Fruit fly (Drosophila melanogaster) whole organism, adult: ENCODE results near the gene CG13784.

Experiments used
- CG11617 ChIP-seq: fragments of 200-800 bp; sonication (Bioruptor generic); optimal IDR thresholded peaks from 2 replicates; lab custom pipeline; 2017; ENCODE audit warnings: mild to moderate bottlenecking, missing biosample characterization, missing genetic modification reagents, missing genetic modification characterization
- CG12768 ChIP-seq: fragments of 200-800 bp; sonication (Bioruptor generic); optimal IDR thresholded peaks from 2 replicates; lab custom pipeline; 2017; ENCODE audit warnings: missing biosample characterization, missing genetic modification characterization, mild to moderate bottlenecking, moderate library complexity, missing genetic modification reagents
- CG14711 ChIP-seq: fragments of 200-800 bp; sonication (Bioruptor generic); optimal IDR thresholded peaks from 2 replicates; lab custom pipeline; 2018; ENCODE audit warnings: missing biosample characterization, mild to moderate bottlenecking, missing genetic modification characterization, moderate library complexity
- CG33017 ChIP-seq: fragments of 200-800 bp; sonication (Bioruptor generic); optimal IDR thresholded peaks from 2 replicates; lab custom pipeline; 2018; ENCODE audit warnings: missing biosample characterization, mild to moderate bottlenecking, missing genetic modification characterization, moderate library complexity
- CG7045 ChIP-seq: fragments of 200-800 bp; sonication (Bioruptor generic); optimal IDR thresholded peaks from 2 replicates; lab custom pipeline; 2017; ENCODE audit warnings: missing biosample characterization, mild to moderate bottlenecking, missing genetic modification characterization
- CG7101 ChIP-seq: fragments of 200-800 bp; sonication (Bioruptor generic); optimal IDR thresholded peaks from 2 replicates; lab custom pipeline; 2018; ENCODE audit warnings: missing biosample characterization, mild to moderate bottlenecking, missing genetic modification characterization, moderate library complexity
- Crg-1 ChIP-seq: fragments of 200-800 bp; sonication (Bioruptor generic); optimal IDR thresholded peaks from 2 replicates; lab custom pipeline; 2016; ENCODE audit warnings: missing biosample characterization, missing genetic modification characterization
- Hr96 ChIP-seq: fragments of 200-800 bp; sonication (Bioruptor generic); optimal IDR thresholded peaks from 2 replicates; lab custom pipeline; 2016; ENCODE audit warnings: missing biosample characterization, missing genetic modification characterization
- Mnt ChIP-seq: fragments of 200-800 bp; sonication (Bioruptor generic); optimal IDR thresholded peaks from 2 replicates; lab custom pipeline; 2016; ENCODE audit warnings: missing biosample characterization, mild to moderate bottlenecking, missing genetic modification characterization
- bab1 ChIP-seq: fragments of 200-800 bp; sonication (Bioruptor generic); optimal IDR thresholded peaks from 3 replicates; lab custom pipeline; 2019; ENCODE audit warnings: missing biosample characterization, mild to moderate bottlenecking, missing genetic modification characterization, moderate library complexity
- cic ChIP-seq: fragments of 200-800 bp; sonication (Bioruptor generic); optimal IDR thresholded peaks from 2 replicates; lab custom pipeline; 2017; ENCODE audit warnings: missing biosample characterization, mild to moderate bottlenecking, missing genetic modification characterization, moderate library complexity
- kay ChIP-seq: fragments of 200-800 bp; sonication (Bioruptor generic); peaks from one replicate; lab custom pipeline; 2016; ENCODE audit warnings: missing biosample characterization, missing genetic modification characterization, borderline replicate concordance
- pad ChIP-seq: fragments of 200-800 bp; sonication (Bioruptor generic); optimal IDR thresholded peaks from 3 replicates; lab custom pipeline; 2017; ENCODE audit warnings: missing biosample characterization, missing genetic modification characterization, mild to moderate bottlenecking, moderate library complexity, missing genetic modification reagents
- tj ChIP-seq: fragments of 200-800 bp; sonication (Bioruptor generic); optimal IDR thresholded peaks from 3 replicates; lab custom pipeline; 2017; ENCODE audit warnings: missing biosample characterization, mild to moderate bottlenecking, missing genetic modification characterization, moderate library complexity

- no peak for TF ChIP-seq bab1 (GFP tag; lab: Kevin White, UChicago)
- no peak for TF ChIP-seq kay
- no peak for TF ChIP-seq CG7045
- TF ChIP-seq Crg-1: no peak
- TF ChIP-seq CG14711 (tag; lab: Kevin White, UChicago): no peak
- TF ChIP-seq Mnt (GFP tag; lab: Kevin White, UChicago): no peak
- TF ChIP-seq CG7101: no peak
- no peak for TF ChIP-seq tj (GFP tag; lab: Kevin White, UChicago)
- no peak for TF ChIP-seq cic (GFP tag; lab: Kevin White, UChicago)
- TF ChIP-seq CG11617 (GFP tag; lab: Kevin White, UChicago): no peak
- no peak for TF ChIP-seq CG33017 (tag; lab: Kevin White, UChicago)
- TF ChIP-seq pad: no peak
- TF ChIP-seq CG12768 (GFP tag; lab: Kevin White, UChicago): no peak
- TF ChIP-seq Hr96 (GFP tag; lab: Kevin White, UChicago): no peak
These were observed 6.3 kb downstream of the CG13784 start for dm6 chr2L:7213532-7213931.
